Worm (Caenorhabditis elegans) whole organism, L2 larva: ENCODE measurements around the gene cnk-1.

Experiments
- R02D3.7 ChIP-seq: fragments of 150-350 bp; optimal IDR thresholded peaks from 2 replicates; lab custom pipeline; 2014; ENCODE audit warnings: missing biosample characterization, missing genetic modification characterization
- aly-2 ChIP-seq: fragments of 150-350 bp; optimal IDR thresholded peaks from 2 replicates; lab custom pipeline; 2014; ENCODE audit warnings: missing biosample characterization, missing genetic modification characterization
- dmd-4 ChIP-seq: sonication (generic microtip); optimal IDR thresholded peaks from 2 replicates; lab custom pipeline; 2017; ENCODE audit warnings: missing biosample characterization, missing genetic modification characterization
- gmeb-1 ChIP-seq: fragments of 150-350 bp; optimal IDR thresholded peaks from 2 replicates; lab custom pipeline; 2014; ENCODE audit warnings: missing biosample characterization, missing genetic modification characterization
- nhr-11 ChIP-seq: fragments of 150-350 bp; optimal IDR thresholded peaks from 2 replicates; lab custom pipeline; 2014; ENCODE audit warnings: missing biosample characterization, missing genetic modification characterization
- nhr-12 ChIP-seq: fragments of 150-350 bp; optimal IDR thresholded peaks from 2 replicates; lab custom pipeline; 2014; ENCODE audit warnings: missing biosample characterization, missing genetic modification characterization
- nhr-237 ChIP-seq: fragments of 150-350 bp; optimal IDR thresholded peaks from 2 replicates; lab custom pipeline; 2014; ENCODE audit warnings: missing biosample characterization, missing genetic modification characterization
- skn-1 ChIP-seq: sonication (generic microtip); optimal IDR thresholded peaks from 2 replicates; lab custom pipeline; 2017; ENCODE audit warnings: missing biosample characterization, missing genetic modification characterization
- unc-39 ChIP-seq: fragments of 150-350 bp; optimal IDR thresholded peaks from 2 replicates; lab custom pipeline; 2014; ENCODE audit warnings: missing biosample characterization, missing genetic modification characterization
- unc-62 ChIP-seq: fragments of 150-350 bp; optimal IDR thresholded peaks from 2 replicates; lab custom pipeline; 2014; ENCODE audit warnings: missing biosample characterization, missing genetic modification reagents, missing genetic modification characterization

- no peak for TF ChIP-seq nhr-12 (tag; lab: Kevin White, UChicago)
- no peak for TF ChIP-seq nhr-237 (tag; lab: Kevin White, UChicago)
- no peak for TF ChIP-seq unc-39 (tag; lab: Kevin White, UChicago)
- TF ChIP-seq nhr-11 (tag; lab: Kevin White, UChicago), result no peak
- no peak for TF ChIP-seq unc-62 (GFP tag; lab: Kevin White, UChicago)
- TF ChIP-seq R02D3.7 (tag; lab: Kevin White, UChicago), result no peak
- no peak for TF ChIP-seq dmd-4 (tag; lab: Kevin White, UChicago)
- TF ChIP-seq skn-1 (tag; lab: Kevin White, UChicago), result no peak
- TF ChIP-seq aly-2 (tag; lab: Kevin White, UChicago), result no peak
- TF ChIP-seq gmeb-1 (tag; lab: Kevin White, UChicago), result no peak
Measured at ce11 chrIII:10285623-10286022, 14.6 kb downstream of the cnk-1 start, which contains the start of gene K10G9.2.
